Worm (Caenorhabditis elegans): ENCODE results near the gene rilp-1.
A peak's percentile ranks its signal among the peaks of the same experiment; 100 is the strongest.

rilp-1 gene

DNA sequence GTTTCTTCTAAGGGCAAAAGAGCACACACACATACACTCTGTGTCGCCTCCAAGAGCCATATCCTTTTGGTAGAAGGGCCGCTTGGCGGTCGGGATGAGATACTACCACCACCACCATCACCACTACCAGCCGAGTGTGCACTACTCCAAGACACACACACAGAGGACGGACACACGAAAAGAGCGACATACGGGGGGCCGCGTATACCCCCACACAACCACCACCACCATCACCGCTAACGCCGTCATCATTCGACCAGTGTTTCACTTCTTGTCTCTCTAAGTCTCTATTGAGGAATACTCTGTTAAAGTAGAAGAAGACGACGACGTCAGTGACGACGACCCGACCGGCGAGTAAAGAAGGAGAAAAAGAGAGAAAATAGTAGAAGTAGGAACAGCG, 15.3 kb upstream of the rilp-1 start:
- TF ChIP-seq lsy-2 (tag; optimal IDR thresholded peaks at IDR 0.05) (peak in 1 of 2 experiments; percentile 43), nhr-77 (tag; optimal IDR thresholded peaks at IDR 0.05) (no peak), nhr-47 (tag; optimal IDR thresholded peaks at IDR 0.05) (peak; percentile 49), isw-1 (GFP tag; IDR thresholded peaks at IDR 0.05) (peak; percentile 23; the same call in 1 of the 2 replicates), xbp-1 (tag; optimal IDR thresholded peaks at IDR 0.05) (peak; percentile 20), mep-1 (tag; optimal IDR thresholded peaks at IDR 0.05) (peak; percentile 50), skn-1 (tag; optimal IDR thresholded peaks at IDR 0.05) (peak; percentile 23), rnt-1 (tag; optimal IDR thresholded peaks at IDR 0.05) (peak; percentile 12), lin-14 (GFP tag; optimal IDR thresholded peaks at IDR 0.05) (peak; percentile 88), nhr-19 (GFP tag; conservative IDR thresholded peaks at IDR 0.05) (0 out of 2 replicates have a peak, but pooled peaks have one; percentile 25), pqm-1 (tag; optimal IDR thresholded peaks at IDR 0.05) (no peak), blmp-1 (tag; optimal IDR thresholded peaks at IDR 0.05) (peak; percentile 42), nhr-20 (tag; optimal IDR thresholded peaks at IDR 0.05) (peak; percentile 5), ceh-82 (tag; optimal IDR thresholded peaks at IDR 0.05) (peak in 1 of 3 experiments; percentile 62), unc-62 (GFP tag; optimal IDR thresholded peaks at IDR 0.05) (no peak), Y116A8C.19 (tag; optimal IDR thresholded peaks at IDR 0.05; ENCODE audit: borderline replicate concordance) (no peak), pax-3 (tag; optimal IDR thresholded peaks at IDR 0.05) (peak; percentile 2), tbx-2 (tag; optimal IDR thresholded peaks at IDR 0.05) (peak; percentile 41), unc-86 (tag; optimal IDR thresholded peaks at IDR 0.05) (peak; percentile 58), fkh-8 (tag; optimal IDR thresholded peaks at IDR 0.05) (peak; percentile 81), nhr-28 (tag; optimal IDR thresholded peaks at IDR 0.05) (no peak), ceh-88 (GFP tag; IDR thresholded peaks at IDR 0.05) (no peak), nhr-76 (tag; optimal IDR thresholded peaks at IDR 0.05) (no peak), lin-35 (GFP tag; optimal IDR thresholded peaks at IDR 0.05) (peak in 1 of 2 experiments; percentile 26), dsc-1 (tag; optimal IDR thresholded peaks at IDR 0.05) (peak; percentile 8), egl-13 (tag; optimal IDR thresholded peaks at IDR 0.05) (peak; percentile 67), snu-23 (GFP tag; optimal IDR thresholded peaks at IDR 0.05) (peak; percentile 28), nhr-11 (tag; optimal IDR thresholded peaks at IDR 0.05) (no peak), ets-5 (GFP tag; IDR thresholded peaks at IDR 0.05) (no peak), ces-1 (GFP tag; optimal IDR thresholded peaks at IDR 0.05) (no peak), ztf-11 (tag; optimal IDR thresholded peaks at IDR 0.05) (peak in 1 of 2 experiments; percentile 53), nhr-71 (tag; optimal IDR thresholded peaks at IDR 0.05) (peak; percentile 59), ceh-8 (GFP tag; optimal IDR thresholded peaks at IDR 0.05) (peak; percentile 28), swsn-7 (tag; optimal IDR thresholded peaks at IDR 0.05) (peak; percentile 55)

DNA sequence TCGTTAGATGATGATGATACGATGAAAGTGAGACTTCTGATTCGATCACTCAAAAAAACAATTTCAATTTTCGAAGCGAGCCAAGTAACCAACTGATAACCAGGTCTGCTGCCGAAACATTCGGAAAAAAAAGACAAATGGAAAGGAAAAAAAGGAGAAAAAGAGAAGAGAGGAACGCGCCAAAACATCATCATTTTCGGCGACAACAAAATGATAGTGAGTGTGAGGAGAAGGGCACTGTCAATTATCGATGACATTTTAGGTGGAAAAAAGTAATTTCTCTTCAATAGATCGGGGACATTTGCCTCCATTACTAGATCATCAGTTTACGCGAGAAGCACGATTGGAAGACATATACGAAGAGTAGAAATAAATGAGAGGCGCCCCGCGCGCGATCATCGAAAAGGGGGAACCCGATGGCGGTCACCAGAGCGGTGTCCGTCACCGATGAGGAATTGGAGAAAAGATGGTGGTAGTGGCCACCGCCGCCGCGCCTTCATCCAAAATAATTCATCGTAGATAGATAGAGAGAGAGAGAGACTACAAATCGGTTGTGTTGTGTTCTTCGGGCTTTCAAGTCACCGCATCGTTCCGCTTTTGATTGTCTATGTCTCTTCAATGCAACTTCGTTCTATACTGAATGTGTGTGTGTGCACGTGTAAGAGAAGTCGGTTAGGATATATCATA, 14.6 kb upstream of the rilp-1 start:
- TF ChIP-seq ets-5 (GFP tag; IDR thresholded peaks at IDR 0.05): no peak
- no peak for TF ChIP-seq swsn-7 (tag; optimal IDR thresholded peaks at IDR 0.05)
- TF ChIP-seq dpl-1 (GFP tag; optimal IDR thresholded peaks at IDR 0.05): no peak
- TF ChIP-seq ceh-8 (GFP tag; optimal IDR thresholded peaks at IDR 0.05): no peak
- TF ChIP-seq rnt-1 (tag; optimal IDR thresholded peaks at IDR 0.05): no peak
- TF ChIP-seq lin-15B (tag; optimal IDR thresholded peaks at IDR 0.05): no peak
- TF ChIP-seq zag-1 (tag; optimal IDR thresholded peaks at IDR 0.05): no peak
- TF ChIP-seq unc-30 (tag; optimal IDR thresholded peaks at IDR 0.05): no peak
- no peak for TF ChIP-seq fos-1 (tag; optimal IDR thresholded peaks at IDR 0.05)
- TF ChIP-seq ceh-82 (tag; optimal IDR thresholded peaks at IDR 0.05): no peak
- TF ChIP-seq nhr-90 (tag; optimal IDR thresholded peaks at IDR 0.05; ENCODE audit: poor library complexity): no peak
- no peak for TF ChIP-seq nhr-76 (tag; optimal IDR thresholded peaks at IDR 0.05)
- TF ChIP-seq sup-37 (GFP tag; optimal IDR thresholded peaks at IDR 0.05): no peak
- peak; percentile 25 for TF ChIP-seq lin-14 (GFP tag; optimal IDR thresholded peaks at IDR 0.05)
- no peak for TF ChIP-seq ama-1 (optimal IDR thresholded peaks at IDR 0.05)
- TF ChIP-seq sptf-1 (tag; optimal IDR thresholded peaks at IDR 0.05): no peak
- no peak for TF ChIP-seq fkh-8 (tag; optimal IDR thresholded peaks at IDR 0.05)
- TF ChIP-seq pax-3 (tag; optimal IDR thresholded peaks at IDR 0.05): no peak
- TF ChIP-seq pag-3 (tag; optimal IDR thresholded peaks at IDR 0.05; ENCODE audit: borderline replicate concordance, insufficient read depth): no peak
- TF ChIP-seq lin-13 (GFP tag; optimal IDR thresholded peaks at IDR 0.05): no peak
- TF ChIP-seq unc-98 (GFP tag; IDR thresholded peaks at IDR 0.05): no peak
- TF ChIP-seq efl-1 (optimal IDR thresholded peaks at IDR 0.05): no peak
- TF ChIP-seq efl-1 (GFP tag; optimal IDR thresholded peaks at IDR 0.05 in 1 of 2): peak in 1 of 2 experiments; percentile 27
- TF ChIP-seq snu-23 (GFP tag; optimal IDR thresholded peaks at IDR 0.05): peak; percentile 3
- no peak for TF ChIP-seq C16A3.4 (tag; optimal IDR thresholded peaks at IDR 0.05)
- no peak for TF ChIP-seq alr-1 (tag; optimal IDR thresholded peaks at IDR 0.05; ENCODE audit: borderline replicate concordance)
- TF ChIP-seq ceh-63 (GFP tag; optimal IDR thresholded peaks at IDR 0.05): no peak

Measured in whole organism, L1 larva.